Worm (Caenorhabditis elegans) whole organism, L4/young adult: ENCODE data around the gene K09D9.14.

Source experiments
- W03F9.2 ChIP-seq: fragments of 150-350 bp; optimal IDR thresholded peaks from 2 replicates; lab custom pipeline; 2014; ENCODE audit warnings: missing biosample characterization, missing genetic modification characterization
- him-1 ChIP-seq: sonication (generic microtip); optimal IDR thresholded peaks from 2 replicates; lab custom pipeline; 2016; ENCODE audit warnings: missing genotype, missing genetic modification reagents, missing genetic modification characterization, missing compliant biosample characterization

- no peak for TF ChIP-seq him-1 (tag; lab: Kevin White, UChicago)
- TF ChIP-seq W03F9.2 (tag; lab: Kevin White, UChicago), result no peak
These were observed 633 bp upstream of the K09D9.14 start, which contains the start of gene cyp-35A3 for ce11 chrV:4022309-4022708.
